Worm (Caenorhabditis elegans): Measurements from ENCODE around the gene srlf-32.

DNA sequence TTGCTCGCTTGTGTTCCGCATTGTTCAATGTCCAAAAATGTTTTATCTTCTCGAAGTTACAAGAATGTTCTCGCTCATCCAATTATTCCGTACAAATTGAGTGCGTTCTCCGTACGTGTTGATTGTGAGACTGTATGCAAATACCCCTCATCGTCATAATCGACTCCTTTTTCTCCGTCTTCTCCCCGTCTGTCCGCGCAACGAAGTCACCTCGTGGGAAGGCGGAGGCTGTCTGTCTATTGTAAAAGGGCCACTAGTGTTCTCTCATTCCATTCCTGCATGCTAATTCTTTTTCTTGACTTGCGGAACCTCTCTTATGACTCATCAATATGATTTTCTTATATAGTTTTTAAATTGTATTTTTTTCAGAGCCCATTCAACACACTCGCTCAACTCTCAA, 44.3 kb downstream of the srlf-32 start, which contains the start of gene ZK829.9:
- TF ChIP-seq dao-5 (tag; optimal IDR thresholded peaks at IDR 0.05) (no peak), him-1 (tag; optimal IDR thresholded peaks at IDR 0.05) (no peak)

Measured in whole organism, L4/young adult.